Fruit fly (Drosophila melanogaster) whole organism, prepupa: Measurements from ENCODE around the gene CG15408.

Experiments
- Blimp-1 ChIP-seq: fragments of 200-800 bp; sonication (Bioruptor generic); optimal IDR thresholded peaks from 3 replicates; lab custom pipeline; 2017; ENCODE audit warnings: missing biosample characterization, missing genetic modification characterization, mild to moderate bottlenecking, moderate library complexity, missing genetic modification reagents
- CG11294 ChIP-seq: fragments of 200-800 bp; sonication (Bioruptor generic); IDR thresholded peaks from 2 replicates; pipeline ENCODE4 v1.3.6; 2022; ENCODE audit warnings: missing biosample characterization, missing genetic modification characterization
- CG11902 ChIP-seq: fragments of 200-800 bp; sonication (Bioruptor generic); optimal IDR thresholded peaks from 3 replicates; lab custom pipeline; 2016; ENCODE audit warnings: missing biosample characterization, missing genetic modification characterization
- CG16779 ChIP-seq: fragments of 200-800 bp; sonication (Bioruptor generic); optimal IDR thresholded peaks from 3 replicates; lab custom pipeline; 2017; ENCODE audit warnings: missing biosample characterization, mild to moderate bottlenecking, missing genetic modification characterization
- CG6163 ChIP-seq: fragments of 200-800 bp; sonication (Bioruptor generic); IDR thresholded peaks from 3 replicates; pipeline ENCODE4 v1.3.6; 2022; ENCODE audit warnings: missing biosample characterization, missing genetic modification characterization
- CG8319 ChIP-seq: fragments of 200-800 bp; sonication (Bioruptor generic); optimal IDR thresholded peaks from 3 replicates; lab custom pipeline; 2016; ENCODE audit warnings: missing biosample characterization, missing genetic modification characterization
- Eip93F ChIP-seq: fragments of 200-800 bp; sonication (Bioruptor generic); optimal IDR thresholded peaks from 2 replicates; lab custom pipeline; 2016; ENCODE audit warnings: missing biosample characterization, mild to moderate bottlenecking, missing genetic modification characterization
- Hr39 ChIP-seq: fragments of 200-800 bp; sonication (Bioruptor generic); optimal IDR thresholded peaks from 2 replicates; lab custom pipeline; 2016; ENCODE audit warnings: missing biosample characterization, missing genetic modification characterization
- Lpt ChIP-seq: fragments of 200-800 bp; sonication (Bioruptor generic); optimal IDR thresholded peaks from 3 replicates; lab custom pipeline; 2016; ENCODE audit warnings: missing biosample characterization, missing genetic modification characterization
- Smox ChIP-seq: fragments of 200-800 bp; sonication (Bioruptor generic); optimal IDR thresholded peaks from 3 replicates; lab custom pipeline; 2016; ENCODE audit warnings: missing biosample characterization, missing genetic modification characterization
- Sox14 ChIP-seq: fragments of 200-800 bp; sonication (Bioruptor generic); optimal IDR thresholded peaks from 3 replicates; lab custom pipeline; 2016; ENCODE audit warnings: missing biosample characterization, missing genetic modification characterization
- acj6 ChIP-seq: fragments of 200-800 bp; sonication (Bioruptor generic); optimal IDR thresholded peaks from 3 replicates; lab custom pipeline; 2016; ENCODE audit warnings: missing biosample characterization, missing genetic modification characterization
- dsx ChIP-seq: fragments of 200-800 bp; optimal IDR thresholded peaks from 3 replicates; lab custom pipeline; 2019; ENCODE audit warnings: missing biosample characterization, mild to moderate bottlenecking, missing genetic modification characterization, moderate library complexity; ENCODE audit not compliant: poor library complexity, severe bottlenecking
- svp ChIP-seq: fragments of 200-800 bp; sonication (Bioruptor generic); peaks from one replicate; lab custom pipeline; 2016; ENCODE audit warnings: missing biosample characterization, missing genetic modification characterization

- TF ChIP-seq Eip93F (GFP tag; lab: Kevin White, UChicago) (peak; percentile 11), Blimp-1 (no peak), Smox (GFP tag; lab: Kevin White, UChicago) (no peak), acj6 (GFP tag; lab: Kevin White, UChicago) (no peak), CG6163 (no peak), dsx (GFP tag; lab: Kevin White, UChicago) (no peak), CG8319 (no peak), CG16779 (tag; lab: Kevin White, UChicago) (no peak), Hr39 (no peak), CG11902 (GFP tag; lab: Kevin White, UChicago) (no peak), Lpt (GFP tag; lab: Kevin White, UChicago) (no peak), Sox14 (GFP tag; lab: Kevin White, UChicago) (peak; percentile 40), svp (GFP tag; lab: Kevin White, UChicago) (peak; percentile 37), CG11294 (GFP tag; lab: Robert Waterston, UW) (no peak)
Observed at dm6 chr2L:3373242-3373641, 40.6 kb downstream of the CG15408 start, which contains the start of gene GramD1B.
